Fruit fly (Drosophila melanogaster) whole organism, embryonic: Measurements from ENCODE around the gene CG7557.

Experiments used
- C15 ChIP-seq: fragments of 200-800 bp; sonication (Bioruptor generic); IDR thresholded peaks from 3 replicates; pipeline ENCODE4 v1.3.6; 2022; ENCODE audit warnings: missing biosample characterization, missing genetic modification characterization
- CG10366 ChIP-seq: fragments of 200-800 bp; sonication (Bioruptor generic); IDR thresholded peaks from 2 replicates; pipeline ENCODE4 v1.3.6; 2022; ENCODE audit warnings: missing biosample characterization, missing genetic modification characterization
- CG10654 ChIP-seq: fragments of 200-800 bp; sonication (Bioruptor generic); optimal IDR thresholded peaks from 2 replicates; lab custom pipeline; 2016; ENCODE audit warnings: missing biosample characterization, missing genetic modification characterization
- CG12236 ChIP-seq: fragments of 200-800 bp; sonication (Bioruptor generic); optimal IDR thresholded peaks from 2 replicates; lab custom pipeline; 2016; ENCODE audit warnings: missing biosample characterization, missing genetic modification characterization
- CG15514 ChIP-seq: fragments of 200-800 bp; sonication (Bioruptor generic); optimal IDR thresholded peaks from 3 replicates; lab custom pipeline; 2017; ENCODE audit warnings: missing biosample characterization, missing genetic modification characterization, mild to moderate bottlenecking, moderate library complexity, missing genetic modification reagents
- CG17568 ChIP-seq: fragments of 200-800 bp; sonication (Bioruptor generic); optimal IDR thresholded peaks from 2 replicates; lab custom pipeline; 2018; ENCODE audit warnings: missing biosample characterization, mild to moderate bottlenecking, missing genetic modification characterization, moderate library complexity
- CG17802 ChIP-seq: fragments of 200-800 bp; sonication (Bioruptor generic); optimal IDR thresholded peaks from 2 replicates; lab custom pipeline; 2018; ENCODE audit warnings: missing biosample characterization, mild to moderate bottlenecking, missing genetic modification characterization, moderate library complexity
- CG18764 ChIP-seq: fragments of 200-800 bp; sonication (Bioruptor generic); optimal IDR thresholded peaks from 3 replicates; lab custom pipeline; 2016; ENCODE audit warnings: missing biosample characterization, missing genetic modification characterization
- CG2120 ChIP-seq: fragments of 200-800 bp; sonication (Bioruptor generic); optimal IDR thresholded peaks from 3 replicates; lab custom pipeline; 2016; ENCODE audit warnings: missing biosample characterization, missing genetic modification characterization
- CG30403 ChIP-seq: fragments of 200-800 bp; sonication (Bioruptor generic); optimal IDR thresholded peaks from 3 replicates; lab custom pipeline; 2016; ENCODE audit warnings: missing biosample characterization, missing genetic modification characterization
- CG33557 ChIP-seq: fragments of 200-800 bp; sonication (Bioruptor generic); optimal IDR thresholded peaks from 2 replicates; lab custom pipeline; 2019; ENCODE audit warnings: missing biosample characterization, mild to moderate bottlenecking, missing genetic modification characterization, moderate library complexity
- CG3838 ChIP-seq: fragments of 200-800 bp; sonication (Bioruptor generic); optimal IDR thresholded peaks from 3 replicates; lab custom pipeline; 2016; ENCODE audit warnings: missing biosample characterization, missing genetic modification characterization
- CG4424 ChIP-seq: fragments of 200-800 bp; sonication (Bioruptor generic); optimal IDR thresholded peaks from 3 replicates; lab custom pipeline; 2016; ENCODE audit warnings: missing biosample characterization, missing genetic modification characterization
- CG5245 ChIP-seq: fragments of 200-800 bp; sonication (Bioruptor generic); optimal IDR thresholded peaks from 3 replicates; lab custom pipeline; 2016; ENCODE audit warnings: missing biosample characterization, missing genetic modification characterization
- CG7372 ChIP-seq: fragments of 200-800 bp; sonication (Bioruptor generic); IDR thresholded peaks from 2 replicates; pipeline ENCODE4 v1.3.6; 2022; ENCODE audit warnings: missing biosample characterization, missing genetic modification characterization
- CG7556 ChIP-seq: fragments of 200-800 bp; sonication (Bioruptor generic); optimal IDR thresholded peaks from 2 replicates; lab custom pipeline; 2017; ENCODE audit warnings: missing biosample characterization, mild to moderate bottlenecking, missing genetic modification characterization
- CG7786 ChIP-seq: fragments of 200-800 bp; sonication (Bioruptor generic); optimal IDR thresholded peaks from 2 replicates; lab custom pipeline; 2016; ENCODE audit warnings: missing biosample characterization, missing genetic modification characterization
- CG7839 ChIP-seq: fragments of 200-800 bp; sonication (Bioruptor generic); optimal IDR thresholded peaks from 3 replicates; lab custom pipeline; 2018; ENCODE audit warnings: missing biosample characterization, mild to moderate bottlenecking, missing genetic modification characterization, moderate library complexity
- Chrac-16 ChIP-seq: fragments of 200-800 bp; sonication (Bioruptor generic); optimal IDR thresholded peaks from 3 replicates; lab custom pipeline; 2016; ENCODE audit warnings: missing biosample characterization, missing genetic modification characterization
- D19B ChIP-seq: fragments of 200-800 bp; sonication (Bioruptor generic); optimal IDR thresholded peaks from 2 replicates; lab custom pipeline; 2017; ENCODE audit warnings: missing biosample characterization, mild to moderate bottlenecking, missing genetic modification characterization
- Dad ChIP-seq: fragments of 200-800 bp; sonication (Bioruptor generic); optimal IDR thresholded peaks from 3 replicates; lab custom pipeline; 2016; ENCODE audit warnings: missing biosample characterization, missing genetic modification characterization
- Dek ChIP-seq: fragments of 200-800 bp; sonication (Bioruptor generic); optimal IDR thresholded peaks from 3 replicates; lab custom pipeline; 2019; ENCODE audit warnings: missing biosample characterization, mild to moderate bottlenecking, missing genetic modification characterization, moderate library complexity
- Dll ChIP-seq: fragments of 200-800 bp; sonication (Bioruptor generic); IDR thresholded peaks from 4 replicates; pipeline ENCODE4 v1.3.6; 2022; ENCODE audit warnings: missing biosample characterization, missing genetic modification characterization; ENCODE audit not compliant: partially characterized antibody
- Doc3 ChIP-seq: fragments of 200-800 bp; sonication (Bioruptor generic); IDR thresholded peaks from 3 replicates; pipeline ENCODE4 v1.3.6; 2022; ENCODE audit warnings: missing biosample characterization, missing genetic modification characterization; ENCODE audit not compliant: partially characterized antibody
- Gug ChIP-seq: fragments of 200-800 bp; sonication (Bioruptor generic); IDR thresholded peaks from 4 replicates; pipeline ENCODE4 v1.3.6; 2022; ENCODE audit warnings: missing biosample characterization, missing genetic modification characterization
- HLH54F ChIP-seq: fragments of 200-800 bp; sonication (Bioruptor generic); optimal IDR thresholded peaks from 3 replicates; lab custom pipeline; 2016; ENCODE audit warnings: missing biosample characterization, missing genetic modification characterization
- Hmx ChIP-seq: fragments of 200-800 bp; sonication (Bioruptor generic); optimal IDR thresholded peaks from 2 replicates; lab custom pipeline; 2016; ENCODE audit warnings: missing biosample characterization, missing genetic modification characterization
- Lhr ChIP-seq: fragments of 200-800 bp; sonication (Bioruptor generic); optimal IDR thresholded peaks from 3 replicates; lab custom pipeline; 2017; ENCODE audit warnings: mild to moderate bottlenecking, missing biosample characterization, missing genetic modification reagents, missing genetic modification characterization
- Lpt ChIP-seq: fragments of >200 bp; optimal IDR thresholded peaks from 2 replicates; lab custom pipeline; 2018; ENCODE audit warnings: missing biosample characterization, missing genetic modification characterization
- NC2α ChIP-seq: fragments of 200-800 bp; sonication (Bioruptor generic); optimal IDR thresholded peaks from 2 replicates; lab custom pipeline; 2016; ENCODE audit warnings: missing biosample characterization, missing genetic modification characterization
- NK7.1 ChIP-seq: fragments of 200-800 bp; sonication (Bioruptor generic); optimal IDR thresholded peaks from 3 replicates; lab custom pipeline; 2016; ENCODE audit warnings: missing biosample characterization, missing genetic modification characterization
- Ravus ChIP-seq: fragments of 200-800 bp; sonication (Bioruptor generic); IDR thresholded peaks from 2 replicates; pipeline ENCODE4 v1.3.6; 2022; ENCODE audit warnings: missing biosample characterization, missing genetic modification characterization
- Xbp1 ChIP-seq: fragments of 200-800 bp; sonication (Bioruptor generic); optimal IDR thresholded peaks from 3 replicates; lab custom pipeline; 2016; ENCODE audit warnings: missing biosample characterization, mild to moderate bottlenecking, missing genetic modification characterization
- aop ChIP-seq: fragments of 200-800 bp; sonication (Bioruptor generic); IDR thresholded peaks from 2 replicates; pipeline ENCODE4 v1.3.6; 2022; ENCODE audit warnings: missing biosample characterization, missing genetic modification characterization
- ash1 ChIP-seq: fragments of 200-800 bp; sonication (Bioruptor generic); optimal IDR thresholded peaks from 2 replicates; lab custom pipeline; 2018; ENCODE audit warnings: missing biosample characterization, mild to moderate bottlenecking, missing genetic modification characterization
- cad ChIP-seq: fragments of >200 bp; optimal IDR thresholded peaks from 2 replicates; lab custom pipeline; 2017; ENCODE audit warnings: missing biosample characterization, missing genetic modification characterization
- chif ChIP-seq, 2 experiments: fragments of 200-800 bp; sonication (Bioruptor generic); optimal IDR thresholded peaks; 3 replicates each; lab custom pipeline; 2016; ENCODE audit warnings: missing biosample characterization in 2 of 2, missing genetic modification characterization in 2 of 2
- croc ChIP-seq: fragments of 200-800 bp; sonication (Bioruptor generic); conservative IDR thresholded peaks from 3 replicates; pipeline ENCODE4 v1.3.6; 2022; ENCODE audit warnings: missing biosample characterization, missing genetic modification characterization
- disco-r ChIP-seq: fragments of 200-800 bp; sonication (Bioruptor generic); optimal IDR thresholded peaks from 2 replicates; lab custom pipeline; 2016; ENCODE audit warnings: missing biosample characterization, missing genetic modification characterization
- fu2 ChIP-seq: fragments of 200-800 bp; sonication (Bioruptor generic); optimal IDR thresholded peaks from 2 replicates; lab custom pipeline; 2016; ENCODE audit warnings: missing biosample characterization, missing genetic modification characterization
- gce ChIP-seq: fragments of 200-800 bp; sonication (Bioruptor generic); IDR thresholded peaks from 3 replicates; pipeline ENCODE4 v1.3.6; 2022; ENCODE audit warnings: missing biosample characterization, missing genetic modification characterization
- gfzf ChIP-seq: fragments of 200-800 bp; sonication (Bioruptor generic); optimal IDR thresholded peaks from 2 replicates; lab custom pipeline; 2016; ENCODE audit warnings: missing biosample characterization, mild to moderate bottlenecking, missing genetic modification characterization, moderate library complexity
- nmo ChIP-seq: fragments of 200-800 bp; sonication (Bioruptor generic); optimal IDR thresholded peaks from 2 replicates; lab custom pipeline; 2018; ENCODE audit warnings: missing biosample characterization, mild to moderate bottlenecking, missing genetic modification characterization, moderate library complexity
- pb ChIP-seq: fragments of 200-800 bp; sonication (Bioruptor generic); optimal IDR thresholded peaks from 3 replicates; lab custom pipeline; 2016; ENCODE audit warnings: missing biosample characterization, missing genetic modification characterization
- pfk ChIP-seq: fragments of 200-800 bp; sonication (Bioruptor generic); optimal IDR thresholded peaks from 2 replicates; lab custom pipeline; 2018; ENCODE audit warnings: missing biosample characterization, mild to moderate bottlenecking, missing genetic modification characterization, moderate library complexity
- pho ChIP-seq: fragments of 200-800 bp; sonication (Bioruptor generic); optimal IDR thresholded peaks from 2 replicates; lab custom pipeline; 2016; ENCODE audit warnings: missing biosample characterization, missing genetic modification characterization
- ranshi ChIP-seq: fragments of 200-800 bp; sonication (Bioruptor generic); IDR thresholded peaks from 2 replicates; pipeline ENCODE4 v1.3.6; 2022; ENCODE audit warnings: missing biosample characterization, missing genetic modification characterization
- sens ChIP-seq: fragments of 200-800 bp; sonication (Bioruptor generic); peaks from one replicate; lab custom pipeline; 2016; ENCODE audit warnings: missing biosample characterization, missing genetic modification characterization
- slbo ChIP-seq: fragments of 200-800 bp; sonication (Bioruptor generic); IDR thresholded peaks from 2 replicates; pipeline ENCODE4 v1.3.6; 2022; ENCODE audit warnings: missing biosample characterization, missing genetic modification characterization
- stc ChIP-seq: fragments of 200-800 bp; sonication (Bioruptor generic); IDR thresholded peaks from 2 replicates; pipeline ENCODE4 v1.3.6; 2022; ENCODE audit warnings: missing biosample characterization, missing genetic modification characterization
- unc-4 ChIP-seq: fragments of 200-800 bp; sonication (Bioruptor generic); IDR thresholded peaks from 2 replicates; pipeline ENCODE4 v1.3.6; 2022; ENCODE audit warnings: missing biosample characterization, missing genetic modification characterization; ENCODE audit not compliant: partially characterized antibody
- yki ChIP-seq: fragments of >200 bp; optimal IDR thresholded peaks from 3 replicates; lab custom pipeline; 2018
- zf30C ChIP-seq: fragments of 200-800 bp; sonication (Bioruptor generic); optimal IDR thresholded peaks from 3 replicates; lab custom pipeline; 2018; ENCODE audit warnings: missing biosample characterization, mild to moderate bottlenecking, missing genetic modification characterization

The CG7557 gene

DNA sequence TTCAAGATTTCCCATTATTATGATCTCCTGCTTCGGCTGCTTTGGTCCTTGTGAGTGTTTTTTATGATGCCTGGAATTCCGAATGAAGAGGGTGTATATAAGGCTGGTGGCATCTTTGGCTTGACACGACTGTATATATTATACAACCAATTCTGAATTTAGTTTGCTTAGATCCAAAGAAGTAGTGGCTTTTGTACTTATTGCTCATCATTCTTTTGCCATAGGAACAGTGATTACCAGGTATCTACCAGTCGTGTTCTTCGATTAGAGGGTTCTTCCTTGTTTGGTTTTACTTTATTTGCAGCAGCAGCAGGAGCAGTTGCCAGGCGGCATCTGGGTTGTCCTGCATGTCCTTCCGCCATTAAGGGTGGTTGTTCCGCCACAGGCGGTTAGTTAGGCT is 41.4 kb upstream of the CG7557 start (continued):
- TF ChIP-seq Doc3 (GFP tag; lab: Robert Waterston, UW) (no peak), CG10654 (GFP tag; lab: Kevin White, UChicago) (peak; percentile 12), Lhr (GFP tag; lab: Kevin White, UChicago) (no peak), pb (GFP tag; lab: Kevin White, UChicago) (peak; percentile 19), Chrac-16 (GFP tag; lab: Kevin White, UChicago) (peak; percentile 53), Gug (GFP tag; lab: Robert Waterston, UW) (peak; percentile 53; the same call in 3 of the 4 replicates), CG18764 (GFP tag; lab: Kevin White, UChicago) (peak; percentile 16), Ravus (GFP tag; lab: Robert Waterston, UW) (no peak), ranshi (GFP tag; lab: Robert Waterston, UW) (peak; percentile 43; the same call in 1 of the 2 replicates), CG4424 (GFP tag; lab: Kevin White, UChicago) (peak; percentile 32), NC2α (GFP tag; lab: Kevin White, UChicago) (no peak), CG30403 (peak; percentile 48), pho (GFP tag; lab: Kevin White, UChicago) (no peak), gfzf (no peak), CG7556 (peak; percentile 45), disco-r (peak; percentile 21), D19B (GFP tag; lab: Kevin White, UChicago) (peak; percentile 87), slbo (GFP tag; lab: Robert Waterston, UW) (peak; percentile 69), yki (no peak), croc (GFP tag; lab: Robert Waterston, UW) (no peak; the same call in 2 of the 3 replicates), CG7786 (peak; percentile 24), cad (GFP tag; lab: Kevin White, UChicago) (no peak), CG7372 (no peak), C15 (GFP tag; lab: Robert Waterston, UW) (no peak), Dad (no peak), sens (GFP tag; lab: Kevin White, UChicago) (peak; percentile 90), CG15514 (peak; percentile 24), CG2120 (GFP tag; lab: Kevin White, UChicago) (peak; percentile 59), Xbp1 (GFP tag; lab: Kevin White, UChicago) (peak; percentile 69), unc-4 (no peak), CG17568 (GFP tag; lab: Kevin White, UChicago) (no peak), CG7839 (peak; percentile 62), chif (GFP tag; optimal IDR thresholded peaks at IDR 0.05; lab: Kevin White, UChicago) (peak in 1 of 2 experiments; percentile 47), ash1 (GFP tag; lab: Kevin White, UChicago) (no peak), CG10366 (GFP tag; lab: Robert Waterston, UW) (peak; percentile 66), Dll (GFP tag; lab: Robert Waterston, UW) (no peak), nmo (GFP tag; lab: Kevin White, UChicago) (peak; percentile 60), CG3838 (GFP tag; lab: Kevin White, UChicago) (no peak), zf30C (GFP tag; lab: Kevin White, UChicago) (no peak), CG33557 (GFP tag; lab: Kevin White, UChicago) (no peak), stc (GFP tag; lab: Robert Waterston, UW) (no peak), pfk (GFP tag; lab: Kevin White, UChicago) (no peak), CG5245 (GFP tag; lab: Kevin White, UChicago) (no peak), aop (no peak), CG12236 (GFP tag; lab: Kevin White, UChicago) (peak; percentile 16), gce (GFP tag; lab: Robert Waterston, UW) (0 out of 3 replicates have a peak, but pooled peaks have one; percentile 15), Dek (tag; lab: Kevin White, UChicago) (no peak), Hmx (no peak), CG17802 (tag; lab: Kevin White, UChicago) (no peak), fu2 (GFP tag; lab: Kevin White, UChicago) (peak; percentile 10), HLH54F (GFP tag; lab: Kevin White, UChicago) (peak; percentile 53), NK7.1 (GFP tag; lab: Kevin White, UChicago) (peak; percentile 18), Lpt (no peak)
